Worm (Caenorhabditis elegans): ENCODE data around the gene F54B11.4.

DNA sequence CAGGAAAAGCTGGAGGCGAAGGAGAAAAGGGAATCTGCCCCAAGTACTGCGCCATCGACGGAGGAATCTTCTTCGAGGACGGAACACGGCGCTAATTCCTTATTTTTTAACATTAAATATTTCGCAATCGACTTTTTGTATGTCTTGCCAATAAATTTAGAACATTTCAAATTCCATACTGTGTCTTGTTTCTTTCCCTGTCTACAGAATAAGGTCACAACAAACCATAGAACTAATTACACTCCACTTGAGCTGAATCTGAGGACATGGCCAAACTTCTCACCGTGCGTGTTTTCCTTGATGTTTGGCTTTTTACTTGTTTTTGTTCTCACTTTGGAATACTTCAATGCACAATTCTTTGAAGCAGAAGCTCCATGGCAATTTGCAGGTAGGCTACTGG lies at the start of gene F54B11.4:
- TF ChIP-seq mxl-2 (GFP tag; conservative IDR thresholded peaks at IDR 0.05) (no peak), nhr-76 (tag; optimal IDR thresholded peaks at IDR 0.05) (no peak), lin-13 (GFP tag; optimal IDR thresholded peaks at IDR 0.05) (no peak), daf-19 (GFP tag; conservative IDR thresholded peaks at IDR 0.05) (no peak), unc-39 (tag; optimal IDR thresholded peaks at IDR 0.05) (no peak), nhr-111 (GFP tag; optimal IDR thresholded peaks at IDR 0.05) (no peak), lin-1 (GFP tag; IDR thresholded peaks at IDR 0.05) (no peak), Y5F2A.4 (GFP tag; optimal IDR thresholded peaks at IDR 0.05) (no peak)
